Fruit fly (Drosophila melanogaster): Measurements from ENCODE around the gene pigeon.

pigeon gene

dm6 chr2L:19204546-19204945 is 18.7 kb downstream of the pigeon start:
- TF ChIP-seq toe (GFP tag; optimal IDR thresholded peaks at IDR 0.05) (no peak), kay (GFP tag; ENCODE audit: borderline replicate concordance) (no peak), cic (GFP tag; optimal IDR thresholded peaks at IDR 0.05) (no peak), CG5204 (GFP tag; optimal IDR thresholded peaks at IDR 0.05) (no peak), CG7045 (GFP tag; optimal IDR thresholded peaks at IDR 0.05) (no peak), CG7101 (tag; optimal IDR thresholded peaks at IDR 0.05) (no peak), cnc (optimal IDR thresholded peaks at IDR 0.05) (no peak), CG33017 (tag; optimal IDR thresholded peaks at IDR 0.05) (no peak), CG14711 (tag; optimal IDR thresholded peaks at IDR 0.05) (no peak), bab1 (GFP tag; optimal IDR thresholded peaks at IDR 0.05) (no peak), tj (GFP tag; optimal IDR thresholded peaks at IDR 0.05) (no peak), Crg-1 (GFP tag; optimal IDR thresholded peaks at IDR 0.05) (no peak), Hr96 (GFP tag; optimal IDR thresholded peaks at IDR 0.05) (no peak), CG12768 (GFP tag; optimal IDR thresholded peaks at IDR 0.05) (no peak), CG1620 (GFP tag; optimal IDR thresholded peaks at IDR 0.05) (no peak), Mnt (GFP tag; optimal IDR thresholded peaks at IDR 0.05) (no peak), ovo (GFP tag; optimal IDR thresholded peaks at IDR 0.05) (no peak), pad (GFP tag; optimal IDR thresholded peaks at IDR 0.05) (no peak), Clk (GFP tag; optimal IDR thresholded peaks at IDR 0.05) (no peak)

- no peak for TF ChIP-seq tj (GFP tag; optimal IDR thresholded peaks at IDR 0.05)
- TF ChIP-seq cic (GFP tag; optimal IDR thresholded peaks at IDR 0.05) = no peak
- no peak for TF ChIP-seq CG12768 (GFP tag; optimal IDR thresholded peaks at IDR 0.05)
- TF ChIP-seq Clk (GFP tag; optimal IDR thresholded peaks at IDR 0.05) = no peak
- no peak for TF ChIP-seq cnc (optimal IDR thresholded peaks at IDR 0.05)
- TF ChIP-seq pad (GFP tag; optimal IDR thresholded peaks at IDR 0.05) = no peak
- TF ChIP-seq CG5204 (GFP tag; optimal IDR thresholded peaks at IDR 0.05) = no peak
- no peak for TF ChIP-seq Mnt (GFP tag; optimal IDR thresholded peaks at IDR 0.05)
- no peak for TF ChIP-seq bab1 (GFP tag; optimal IDR thresholded peaks at IDR 0.05)
- no peak for TF ChIP-seq CG1620 (GFP tag; optimal IDR thresholded peaks at IDR 0.05)
- no peak for TF ChIP-seq toe (GFP tag; optimal IDR thresholded peaks at IDR 0.05)
- TF ChIP-seq Hr96 (GFP tag; optimal IDR thresholded peaks at IDR 0.05) = no peak
- TF ChIP-seq CG11617 (GFP tag; optimal IDR thresholded peaks at IDR 0.05) = no peak
- no peak for TF ChIP-seq CG7101 (tag; optimal IDR thresholded peaks at IDR 0.05)
- TF ChIP-seq Crg-1 (GFP tag; optimal IDR thresholded peaks at IDR 0.05) = no peak
- no peak for TF ChIP-seq CG14711 (tag; optimal IDR thresholded peaks at IDR 0.05)
- no peak for TF ChIP-seq CG33017 (tag; optimal IDR thresholded peaks at IDR 0.05)
- TF ChIP-seq kay (GFP tag; ENCODE audit: borderline replicate concordance) = no peak
- TF ChIP-seq CG7045 (GFP tag; optimal IDR thresholded peaks at IDR 0.05) = no peak
These were observed 23.0 kb downstream of the pigeon start for dm6 chr2L:19208874-19209273.

- no peak for TF ChIP-seq CG14711 (tag; optimal IDR thresholded peaks at IDR 0.05)
- TF ChIP-seq CG12768 (GFP tag; optimal IDR thresholded peaks at IDR 0.05) = no peak
- no peak for TF ChIP-seq pad (GFP tag; optimal IDR thresholded peaks at IDR 0.05)
These were observed 26.6 kb downstream of the pigeon start for dm6 chr2L:19212401-19212800.

- TF ChIP-seq CG5204 (GFP tag; optimal IDR thresholded peaks at IDR 0.05) = no peak
- TF ChIP-seq Hr96 (GFP tag; optimal IDR thresholded peaks at IDR 0.05) = no peak
- TF ChIP-seq CG7045 (GFP tag; optimal IDR thresholded peaks at IDR 0.05) = no peak
- TF ChIP-seq tj (GFP tag; optimal IDR thresholded peaks at IDR 0.05) = no peak
- TF ChIP-seq ovo (GFP tag; optimal IDR thresholded peaks at IDR 0.05) = no peak
- no peak for TF ChIP-seq CG7101 (tag; optimal IDR thresholded peaks at IDR 0.05)
- TF ChIP-seq CG1620 (GFP tag; optimal IDR thresholded peaks at IDR 0.05) = no peak
- no peak for TF ChIP-seq Crg-1 (GFP tag; optimal IDR thresholded peaks at IDR 0.05)
- no peak for TF ChIP-seq bab1 (GFP tag; optimal IDR thresholded peaks at IDR 0.05)
- no peak for TF ChIP-seq CG33017 (tag; optimal IDR thresholded peaks at IDR 0.05)
- TF ChIP-seq toe (GFP tag; optimal IDR thresholded peaks at IDR 0.05) = no peak
- TF ChIP-seq CG12768 (GFP tag; optimal IDR thresholded peaks at IDR 0.05) = no peak
- TF ChIP-seq kay (GFP tag; ENCODE audit: borderline replicate concordance) = no peak
- TF ChIP-seq CG14711 (tag; optimal IDR thresholded peaks at IDR 0.05) = no peak
- TF ChIP-seq Mnt (GFP tag; optimal IDR thresholded peaks at IDR 0.05) = no peak
- TF ChIP-seq CG11617 (GFP tag; optimal IDR thresholded peaks at IDR 0.05) = no peak
These were observed 32.1 kb downstream of the pigeon start for dm6 chr2L:19217933-19218332.

DNA sequence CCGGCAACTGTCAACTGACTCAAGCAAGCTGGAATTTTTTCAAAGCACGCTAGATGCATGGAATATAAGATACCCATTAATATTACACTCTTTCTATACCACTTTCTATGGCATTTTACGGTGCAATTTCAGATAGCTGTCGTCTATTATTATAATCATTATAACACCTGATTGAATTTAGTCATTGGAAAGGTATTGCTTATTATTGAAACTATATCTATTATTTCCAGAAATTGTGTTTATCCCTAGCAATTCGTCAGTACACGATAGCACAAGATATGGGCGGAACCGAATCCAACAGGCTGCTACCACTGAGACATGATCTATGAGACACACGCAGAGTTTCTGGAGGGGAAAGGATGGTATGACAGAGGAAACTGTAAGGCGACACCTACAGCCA is 33.6 kb downstream of the pigeon start:
- TF ChIP-seq CG1620 (GFP tag; optimal IDR thresholded peaks at IDR 0.05) (no peak), CG5204 (GFP tag; optimal IDR thresholded peaks at IDR 0.05) (no peak), Clk (GFP tag; optimal IDR thresholded peaks at IDR 0.05) (no peak), toe (GFP tag; optimal IDR thresholded peaks at IDR 0.05) (no peak), CG33017 (tag; optimal IDR thresholded peaks at IDR 0.05) (no peak), CG7045 (GFP tag; optimal IDR thresholded peaks at IDR 0.05) (no peak), Mnt (GFP tag; optimal IDR thresholded peaks at IDR 0.05) (no peak), cnc (optimal IDR thresholded peaks at IDR 0.05) (no peak), pad (GFP tag; optimal IDR thresholded peaks at IDR 0.05) (no peak), kay (GFP tag; ENCODE audit: borderline replicate concordance) (no peak), tj (GFP tag; optimal IDR thresholded peaks at IDR 0.05) (no peak), cic (GFP tag; optimal IDR thresholded peaks at IDR 0.05) (no peak), bab1 (GFP tag; optimal IDR thresholded peaks at IDR 0.05) (no peak), Crg-1 (GFP tag; optimal IDR thresholded peaks at IDR 0.05) (no peak), Hr96 (GFP tag; optimal IDR thresholded peaks at IDR 0.05) (no peak), CG12768 (GFP tag; optimal IDR thresholded peaks at IDR 0.05) (no peak), ovo (GFP tag; optimal IDR thresholded peaks at IDR 0.05) (no peak), CG14711 (tag; optimal IDR thresholded peaks at IDR 0.05) (no peak)

DNA sequence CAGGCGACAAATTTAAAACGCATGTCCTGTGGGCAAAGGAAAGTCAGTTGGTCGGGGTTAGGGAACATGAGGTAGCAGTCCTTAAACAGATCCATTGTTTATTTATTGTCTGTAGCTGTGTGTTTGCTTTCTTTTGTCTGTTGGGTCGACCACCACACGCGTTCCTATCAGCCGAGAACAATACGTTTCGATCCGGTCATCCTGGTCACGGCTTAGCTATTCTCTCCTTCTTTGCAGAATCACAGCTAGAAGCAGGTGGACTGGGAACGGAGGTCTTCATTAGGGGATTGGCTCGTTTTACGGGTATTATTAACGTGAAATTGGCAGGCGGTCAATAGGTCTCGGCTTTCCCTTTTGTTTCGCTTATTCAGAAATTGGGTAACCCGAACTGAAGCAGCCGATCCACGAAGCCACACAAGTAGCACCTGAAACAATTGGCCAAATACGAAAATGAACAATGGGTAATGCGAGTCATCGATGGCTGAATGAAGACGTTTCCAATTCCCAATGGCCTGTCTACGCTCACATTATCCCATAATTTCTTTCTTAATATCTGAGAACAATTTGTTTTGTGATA is 34.3 kb downstream of the pigeon start:
- TF ChIP-seq CG1620 (GFP tag; optimal IDR thresholded peaks at IDR 0.05) (no peak), bab1 (GFP tag; optimal IDR thresholded peaks at IDR 0.05) (no peak)

All from whole organism, adult.